Worm (Caenorhabditis elegans) whole organism, late embryonic: Measurements from ENCODE around the gene tmem-184.

ENCODE experiments used
- C08G9.2 ChIP-seq: sonication (generic microtip); optimal IDR thresholded peaks from 2 replicates; lab custom pipeline; 2016; ENCODE audit warnings: mild to moderate bottlenecking, missing genetic modification characterization, moderate library complexity, missing compliant biosample characterization
- C38D4.7 ChIP-seq: fragments of 200-800 bp; sonication (Bioruptor generic); optimal IDR thresholded peaks from 2 replicates; lab custom pipeline; 2018; ENCODE audit warnings: mild to moderate bottlenecking, missing genetic modification characterization, moderate library complexity, missing compliant biosample characterization
- K02D7.2 ChIP-seq: sonication (generic microtip); optimal IDR thresholded peaks from 2 replicates; lab custom pipeline; 2017; ENCODE audit warnings: mild to moderate bottlenecking, missing genetic modification characterization, missing compliant biosample characterization
- K09A11.1 ChIP-seq: sonication (generic microtip); optimal IDR thresholded peaks from 2 replicates; lab custom pipeline; 2017; ENCODE audit warnings: antibody characterized with exemption, mild to moderate bottlenecking, missing genetic modification characterization, missing compliant biosample characterization; ENCODE audit not compliant: insufficient read depth
- Y22D7AL.16 ChIP-seq: sonication (generic microtip); optimal IDR thresholded peaks from 2 replicates; lab custom pipeline; 2016; ENCODE audit warnings: missing genetic modification characterization, missing compliant biosample characterization
- ahr-1 ChIP-seq: sonication (generic microtip); optimal IDR thresholded peaks from 2 replicates; lab custom pipeline; 2016; ENCODE audit warnings: missing genetic modification characterization, missing compliant biosample characterization
- ama-1 ChIP-seq: fragments of 150-350 bp; optimal IDR thresholded peaks from 2 replicates; lab custom pipeline; 2014
- ceh-18 ChIP-seq: sonication (generic microtip); optimal IDR thresholded peaks from 2 replicates; lab custom pipeline; 2016; ENCODE audit warnings: missing genetic modification characterization, missing compliant biosample characterization
- ceh-19 ChIP-seq: fragments of 200-800 bp; sonication (Bioruptor generic); optimal IDR thresholded peaks from 2 replicates; lab custom pipeline; 2018; ENCODE audit warnings: mild to moderate bottlenecking, missing genetic modification characterization, missing compliant biosample characterization
- ceh-2 ChIP-seq: sonication (generic microtip); optimal IDR thresholded peaks from 2 replicates; lab custom pipeline; 2016; ENCODE audit warnings: missing genotype, missing genetic modification characterization, missing compliant biosample characterization
- ceh-22 ChIP-seq: sonication (generic microtip); optimal IDR thresholded peaks from 2 replicates; lab custom pipeline; 2017; ENCODE audit warnings: missing biosample characterization, missing genetic modification characterization
- ceh-34 ChIP-seq: sonication (generic microtip); optimal IDR thresholded peaks from 2 replicates; lab custom pipeline; 2016; ENCODE audit warnings: mild to moderate bottlenecking, missing genetic modification characterization, missing compliant biosample characterization
- ceh-48 ChIP-seq: sonication (generic microtip); optimal IDR thresholded peaks from 2 replicates; lab custom pipeline; 2016; ENCODE audit warnings: missing genetic modification characterization, inconsistent platforms, missing compliant biosample characterization
- ceh-6 ChIP-seq: fragments of 200-800 bp; sonication (Bioruptor generic); optimal IDR thresholded peaks from 2 replicates; lab custom pipeline; 2018; ENCODE audit warnings: mild to moderate bottlenecking, missing genetic modification characterization, missing compliant biosample characterization
- ceh-9 ChIP-seq: sonication (generic microtip); optimal IDR thresholded peaks from 2 replicates; lab custom pipeline; 2016; ENCODE audit warnings: mild to moderate bottlenecking, missing genetic modification characterization, inconsistent platforms, missing compliant biosample characterization
- che-1 ChIP-seq: sonication (generic microtip); optimal IDR thresholded peaks from 2 replicates; lab custom pipeline; 2016; ENCODE audit warnings: mild to moderate bottlenecking, missing genetic modification characterization, missing compliant biosample characterization
- dve-1 ChIP-seq: sonication (generic microtip); optimal IDR thresholded peaks from 2 replicates; lab custom pipeline; 2017; ENCODE audit warnings: antibody characterized with exemption, mild to moderate bottlenecking, missing genetic modification characterization, missing compliant biosample characterization
- eyg-1 ChIP-seq: sonication (generic microtip); optimal IDR thresholded peaks from 2 replicates; lab custom pipeline; 2016; ENCODE audit warnings: missing genotype, missing genetic modification characterization, missing compliant biosample characterization
- fax-1 ChIP-seq: sonication (generic microtip); optimal IDR thresholded peaks from 2 replicates; lab custom pipeline; 2016; ENCODE audit warnings: missing genotype, missing genetic modification characterization, missing compliant biosample characterization
- fkh-10 ChIP-seq: fragments of 150-350 bp; optimal IDR thresholded peaks from 2 replicates; lab custom pipeline; 2014; ENCODE audit warnings: missing biosample characterization, missing genetic modification reagents, missing genetic modification characterization
- fkh-6 ChIP-seq: sonication (generic microtip); optimal IDR thresholded peaks from 2 replicates; lab custom pipeline; 2016; ENCODE audit warnings: missing genetic modification characterization, missing compliant biosample characterization
- hlh-13 ChIP-seq: fragments of 200-800 bp; sonication (Bioruptor generic); optimal IDR thresholded peaks from 2 replicates; lab custom pipeline; 2018; ENCODE audit warnings: mild to moderate bottlenecking, missing genetic modification characterization, missing compliant biosample characterization
- hlh-15 ChIP-seq: sonication (generic microtip); optimal IDR thresholded peaks from 2 replicates; lab custom pipeline; 2016; ENCODE audit warnings: missing genetic modification characterization, missing compliant biosample characterization
- hlh-6 ChIP-seq: sonication (generic microtip); optimal IDR thresholded peaks from 2 replicates; lab custom pipeline; 2016; ENCODE audit warnings: missing genotype, missing genetic modification characterization, missing compliant biosample characterization
- hlh-8 ChIP-seq: sonication (generic microtip); optimal IDR thresholded peaks from 2 replicates; lab custom pipeline; 2016; ENCODE audit warnings: missing genotype, missing genetic modification characterization, missing compliant biosample characterization
- lim-6 ChIP-seq: sonication (generic microtip); optimal IDR thresholded peaks from 2 replicates; lab custom pipeline; 2016; ENCODE audit warnings: missing genetic modification characterization, missing compliant biosample characterization
- lin-11 ChIP-seq: fragments of 200-800 bp; sonication (Bioruptor generic); optimal IDR thresholded peaks from 2 replicates; lab custom pipeline; 2018; ENCODE audit warnings: mild to moderate bottlenecking, missing genetic modification characterization, missing compliant biosample characterization
- madf-2 ChIP-seq: sonication (generic microtip); optimal IDR thresholded peaks from 2 replicates; lab custom pipeline; 2017; ENCODE audit warnings: missing genetic modification characterization, missing compliant biosample characterization
- nfya-1 ChIP-seq: sonication (generic microtip); optimal IDR thresholded peaks from 2 replicates; lab custom pipeline; 2017; ENCODE audit warnings: missing genetic modification characterization, mild to moderate bottlenecking, missing compliant biosample characterization, antibody characterized with exemption, moderate library complexity
- npax-4 ChIP-seq: sonication (generic microtip); optimal IDR thresholded peaks from 2 replicates; lab custom pipeline; 2016; ENCODE audit warnings: missing genetic modification characterization, missing compliant biosample characterization
- odd-2 ChIP-seq: sonication (generic microtip); optimal IDR thresholded peaks from 2 replicates; lab custom pipeline; 2017; ENCODE audit warnings: antibody characterized with exemption, mild to moderate bottlenecking, missing genetic modification characterization, missing compliant biosample characterization
- pax-1 ChIP-seq: fragments of 150-350 bp; optimal IDR thresholded peaks from 2 replicates; lab custom pipeline; 2014; ENCODE audit warnings: missing biosample characterization, missing genetic modification characterization
- pha-2 ChIP-seq: sonication (generic microtip); optimal IDR thresholded peaks from 2 replicates; lab custom pipeline; 2017; ENCODE audit warnings: mild to moderate bottlenecking, missing genetic modification characterization, missing compliant biosample characterization
- pha-4 ChIP-seq: fragments of 150-350 bp; optimal IDR thresholded peaks from 2 replicates; lab custom pipeline; 2018; ENCODE audit warnings: missing biosample characterization, missing genetic modification reagents, missing genetic modification characterization
- pqm-1 ChIP-seq: sonication (generic microtip); optimal IDR thresholded peaks from 2 replicates; lab custom pipeline; 2016; ENCODE audit warnings: missing genetic modification characterization, missing compliant biosample characterization
- pros-1 ChIP-seq: fragments of 150-350 bp; optimal IDR thresholded peaks from 2 replicates; lab custom pipeline; 2014; ENCODE audit warnings: missing biosample characterization, missing genetic modification reagents, missing genetic modification characterization
- ref-2 ChIP-seq: sonication (generic microtip); optimal IDR thresholded peaks from 2 replicates; lab custom pipeline; 2016; ENCODE audit warnings: missing genetic modification characterization, missing compliant biosample characterization
- sdc-2 ChIP-seq: sonication (generic microtip); optimal IDR thresholded peaks from 2 replicates; lab custom pipeline; 2016; ENCODE audit warnings: missing genotype, missing genetic modification characterization, missing compliant biosample characterization
- sox-2 ChIP-seq: fragments of 200-800 bp; sonication (Bioruptor generic); IDR thresholded peaks from 2 replicates; pipeline ENCODE4 v1.3.6; 2022; ENCODE audit warnings: missing genetic modification reagents, missing genetic modification characterization, missing compliant biosample characterization
- sox-4 ChIP-seq: sonication (generic microtip); optimal IDR thresholded peaks from 2 replicates; lab custom pipeline; 2017; ENCODE audit warnings: mild to moderate bottlenecking, missing genetic modification characterization, inconsistent platforms, missing compliant biosample characterization
- tbx-2 ChIP-seq: sonication (generic microtip); optimal IDR thresholded peaks from 2 replicates; lab custom pipeline; 2016; ENCODE audit warnings: missing genetic modification characterization, missing compliant biosample characterization
- tbx-7 ChIP-seq: sonication (generic microtip); optimal IDR thresholded peaks from 2 replicates; lab custom pipeline; 2016; ENCODE audit warnings: missing genotype, missing genetic modification characterization, missing compliant biosample characterization
- ttx-3 ChIP-seq: sonication (generic microtip); optimal IDR thresholded peaks from 2 replicates; lab custom pipeline; 2016; ENCODE audit warnings: missing genetic modification reagents, missing genetic modification characterization, missing compliant biosample characterization
- unc-3 ChIP-seq, 2 experiments: fragments of 200-800 bp in 1 of 2; sonication (Bioruptor generic) in 1 of 2; sonication (generic microtip) in 1 of 2; conservative IDR thresholded peaks in 1 of 2; optimal IDR thresholded peaks in 1 of 2; 2 replicates each; pipeline versions ENCODE4 v1.3.6 to Lab custom; 2016 to 2022; ENCODE audit warnings: missing compliant biosample characterization in 2 of 2, missing genetic modification characterization in 2 of 2, missing genetic modification reagents in 1 of 2
- unc-55 ChIP-seq: sonication (generic microtip); optimal IDR thresholded peaks from 2 replicates; lab custom pipeline; 2017; ENCODE audit warnings: missing biosample characterization, missing genetic modification reagents, missing genetic modification characterization
- unc-86 ChIP-seq: sonication (generic microtip); optimal IDR thresholded peaks from 2 replicates; lab custom pipeline; 2016; ENCODE audit warnings: missing genetic modification characterization, missing compliant biosample characterization
- ztf-16 ChIP-seq: sonication (generic microtip); optimal IDR thresholded peaks from 2 replicates; lab custom pipeline; 2017; ENCODE audit warnings: missing genetic modification characterization, missing compliant biosample characterization

The tmem-184 gene

ce11 chrX:14708176-14708642 is 1.5 kb upstream of the tmem-184 start (continued):
- TF ChIP-seq C38D4.7 (GFP tag; lab: Kevin White, UChicago), result no peak
- TF ChIP-seq odd-2 (tag; lab: Kevin White, UChicago), result no peak
- peak; percentile 5 for TF ChIP-seq ceh-6
- no peak for TF ChIP-seq tbx-7
- peak; percentile 11 for TF ChIP-seq fax-1 (tag; lab: Kevin White, UChicago)
- TF ChIP-seq pqm-1, result peak; percentile 57
- no peak for TF ChIP-seq dve-1
- peak; percentile 18 for TF ChIP-seq che-1
- peak; percentile 99 for TF ChIP-seq pros-1 (tag; lab: Kevin White, UChicago)
- no peak for TF ChIP-seq hlh-15 (tag; lab: Kevin White, UChicago)
- TF ChIP-seq unc-86 (tag; lab: Kevin White, UChicago), result no peak
- TF ChIP-seq fkh-10, result no peak
- no peak for TF ChIP-seq K02D7.2 (tag; lab: Kevin White, UChicago)
- peak; percentile 48 for TF ChIP-seq C08G9.2
- TF ChIP-seq ceh-19 (GFP tag; lab: Kevin White, UChicago), result peak; percentile 80
- peak; percentile 26 for TF ChIP-seq K09A11.1 (tag; lab: Kevin White, UChicago)
- peak; percentile 49 for TF ChIP-seq ztf-16 (tag; lab: Kevin White, UChicago)
- no peak for TF ChIP-seq hlh-8 (tag; lab: Kevin White, UChicago)
- TF ChIP-seq ceh-18 (tag; lab: Kevin White, UChicago), result peak; percentile 97
- no peak for TF ChIP-seq Y22D7AL.16
- TF ChIP-seq ttx-3 (tag; lab: Kevin White, UChicago), result no peak
- peak; percentile 15 for TF ChIP-seq ceh-2 (tag; lab: Kevin White, UChicago)
- TF ChIP-seq ama-1 (lab: Kevin White, UChicago), result no peak
- TF ChIP-seq eyg-1, result no peak
- TF ChIP-seq npax-4 (tag; lab: Kevin White, UChicago), result no peak
- TF ChIP-seq madf-2, result peak; percentile 53
- TF ChIP-seq ceh-34 (tag; lab: Kevin White, UChicago), result peak; percentile 82
- no peak for TF ChIP-seq ahr-1
- no peak for TF ChIP-seq unc-3 (GFP tag; conservative IDR thresholded peaks at IDR 0.05; lab: Robert Waterston, UW)
- TF ChIP-seq unc-3 (tag; optimal IDR thresholded peaks at IDR 0.05; lab: Kevin White, UChicago), result peak; percentile 61
- peak; percentile 33 for TF ChIP-seq fkh-6 (tag; lab: Kevin White, UChicago)
- no peak for TF ChIP-seq sox-2
- peak; percentile 45 for TF ChIP-seq hlh-6 (tag; lab: Kevin White, UChicago)
- TF ChIP-seq pax-1, result no peak
- peak; percentile 87 for TF ChIP-seq ceh-48
- peak; percentile 73 for TF ChIP-seq unc-55 (GFP tag; lab: Kevin White, UChicago)
- peak; percentile 79 for TF ChIP-seq ref-2 (tag; lab: Kevin White, UChicago)
- TF ChIP-seq nfya-1 (tag; lab: Kevin White, UChicago), result peak; percentile 89
- TF ChIP-seq lin-11 (tag; lab: Kevin White, UChicago), result no peak
- no peak for TF ChIP-seq ceh-22 (tag; lab: Kevin White, UChicago)
- TF ChIP-seq pha-4, result no peak
- no peak for TF ChIP-seq hlh-13
- no peak for TF ChIP-seq pha-2
- TF ChIP-seq tbx-2 (tag; lab: Kevin White, UChicago), result peak; percentile 81
- no peak for TF ChIP-seq lim-6
- TF ChIP-seq sdc-2 (tag; lab: Kevin White, UChicago), result peak; percentile 84
- no peak for TF ChIP-seq ceh-9 (tag; lab: Kevin White, UChicago)
- TF ChIP-seq sox-4, result no peak
